Fruit fly (Drosophila melanogaster) whole organism, embryonic: ENCODE measurements around the gene Drgx.

Experiments
- CG12155 ChIP-seq: fragments of 200-800 bp; sonication (Bioruptor generic); optimal IDR thresholded peaks from 3 replicates; lab custom pipeline; 2016; ENCODE audit warnings: missing biosample characterization, missing genetic modification characterization
- CG12219 ChIP-seq: fragments of 200-800 bp; sonication (Bioruptor generic); optimal IDR thresholded peaks from 3 replicates; lab custom pipeline; 2018; ENCODE audit warnings: missing biosample characterization, mild to moderate bottlenecking, missing genetic modification characterization
- CG12744 ChIP-seq: fragments of 200-800 bp; sonication (Bioruptor generic); optimal IDR thresholded peaks from 2 replicates; lab custom pipeline; 2016; ENCODE audit warnings: missing biosample characterization, missing genetic modification characterization
- CG13775 ChIP-seq: fragments of 200-800 bp; sonication (Bioruptor generic); optimal IDR thresholded peaks from 3 replicates; lab custom pipeline; 2017; ENCODE audit warnings: missing biosample characterization, mild to moderate bottlenecking, missing genetic modification characterization
- CG14050 ChIP-seq: fragments of 200-800 bp; sonication (Bioruptor generic); IDR thresholded peaks from 3 replicates; pipeline ENCODE4 v1.3.6; 2022; ENCODE audit warnings: missing biosample characterization, missing genetic modification characterization
- CG1602 ChIP-seq: fragments of 200-800 bp; sonication (Bioruptor generic); optimal IDR thresholded peaks from 3 replicates; lab custom pipeline; 2016; ENCODE audit warnings: missing biosample characterization, missing genetic modification characterization
- CG17186 ChIP-seq: fragments of 200-800 bp; sonication (Bioruptor generic); optimal IDR thresholded peaks from 3 replicates; lab custom pipeline; 2017; ENCODE audit warnings: missing biosample characterization, missing genetic modification reagents, missing genetic modification characterization
- CG17612 ChIP-seq: fragments of 200-800 bp; sonication (Bioruptor generic); IDR thresholded peaks from 2 replicates; pipeline ENCODE4 v1.3.6; 2022; ENCODE audit warnings: missing biosample characterization, missing genetic modification characterization
- CG1792 ChIP-seq: fragments of 200-800 bp; sonication (Bioruptor generic); optimal IDR thresholded peaks from 2 replicates; lab custom pipeline; 2016; ENCODE audit warnings: missing biosample characterization, missing genetic modification characterization
- CG18262 ChIP-seq: fragments of 200-800 bp; optimal IDR thresholded peaks from 3 replicates; lab custom pipeline; 2019; ENCODE audit warnings: missing biosample characterization, mild to moderate bottlenecking, missing genetic modification characterization, moderate library complexity
- CG2199 ChIP-seq: fragments of 200-800 bp; sonication (Bioruptor generic); IDR thresholded peaks from 3 replicates; pipeline ENCODE4 v1.3.6; 2022; ENCODE audit warnings: missing biosample characterization, missing genetic modification characterization
- CG2712 ChIP-seq: fragments of 200-800 bp; optimal IDR thresholded peaks from 3 replicates; lab custom pipeline; 2019; ENCODE audit warnings: missing biosample characterization, mild to moderate bottlenecking, missing genetic modification characterization, moderate library complexity
- CG31388 ChIP-seq: fragments of 200-800 bp; sonication (Bioruptor generic); optimal IDR thresholded peaks from 2 replicates; lab custom pipeline; 2016; ENCODE audit warnings: missing biosample characterization, missing genetic modification characterization
- CG42726 ChIP-seq: fragments of 200-800 bp; sonication (Bioruptor generic); IDR thresholded peaks from 2 replicates; pipeline ENCODE4 v1.3.6; 2022; ENCODE audit warnings: missing biosample characterization, missing genetic modification characterization; ENCODE audit not compliant: partially characterized antibody
- CG5953 ChIP-seq: fragments of 200-800 bp; sonication (Bioruptor generic); IDR thresholded peaks from 2 replicates; pipeline ENCODE4 v1.3.6; 2022; ENCODE audit warnings: missing biosample characterization, missing genetic modification characterization
- CG8944 ChIP-seq: fragments of 200-800 bp; sonication (Bioruptor generic); optimal IDR thresholded peaks from 3 replicates; lab custom pipeline; 2016; ENCODE audit warnings: missing biosample characterization, missing genetic modification characterization
- CTCF ChIP-seq: fragments of 200-800 bp; sonication (Bioruptor generic); optimal IDR thresholded peaks from 2 replicates; lab custom pipeline; 2017; ENCODE audit warnings: missing biosample characterization, mild to moderate bottlenecking, missing genetic modification characterization, moderate library complexity
- CoRest ChIP-seq: fragments of 200-800 bp; sonication (Bioruptor generic); optimal IDR thresholded peaks from 3 replicates; lab custom pipeline; 2018; ENCODE audit warnings: missing biosample characterization, mild to moderate bottlenecking, missing genetic modification characterization, moderate library complexity
- D19A ChIP-seq: fragments of 200-800 bp; optimal IDR thresholded peaks from 3 replicates; lab custom pipeline; 2019; ENCODE audit warnings: missing biosample characterization, mild to moderate bottlenecking, missing genetic modification characterization, moderate library complexity
- Dek ChIP-seq: fragments of 200-800 bp; sonication (Bioruptor generic); optimal IDR thresholded peaks from 3 replicates; lab custom pipeline; 2019; ENCODE audit warnings: missing biosample characterization, mild to moderate bottlenecking, missing genetic modification characterization, moderate library complexity
- Dip3 ChIP-seq: fragments of 200-800 bp; sonication (Bioruptor generic); optimal IDR thresholded peaks from 3 replicates; lab custom pipeline; 2016; ENCODE audit warnings: missing biosample characterization, missing genetic modification characterization
- Elba2 ChIP-seq: fragments of 200-800 bp; sonication (Bioruptor generic); optimal IDR thresholded peaks from 3 replicates; lab custom pipeline; 2016; ENCODE audit warnings: missing biosample characterization, missing genetic modification characterization
- Hand ChIP-seq: fragments of 200-800 bp; sonication (Bioruptor generic); optimal IDR thresholded peaks from 2 replicates; lab custom pipeline; 2017; ENCODE audit warnings: mild to moderate bottlenecking, missing biosample characterization, missing genetic modification reagents, missing genetic modification characterization
- Hsf ChIP-seq: fragments of 200-800 bp; sonication (Bioruptor generic); optimal IDR thresholded peaks from 3 replicates; lab custom pipeline; 2016; ENCODE audit warnings: missing biosample characterization, missing genetic modification characterization
- Kr ChIP-seq: fragments of 200-800 bp; sonication (Bioruptor generic); optimal IDR thresholded peaks from 2 replicates; lab custom pipeline; 2017; ENCODE audit warnings: missing biosample characterization, mild to moderate bottlenecking, missing genetic modification characterization
- Lpt ChIP-seq: fragments of >200 bp; optimal IDR thresholded peaks from 2 replicates; lab custom pipeline; 2018; ENCODE audit warnings: missing biosample characterization, missing genetic modification characterization
- MTF-1 ChIP-seq: fragments of 200-800 bp; sonication (Bioruptor generic); optimal IDR thresholded peaks from 2 replicates; lab custom pipeline; 2018; ENCODE audit warnings: missing biosample characterization, mild to moderate bottlenecking, missing genetic modification characterization, borderline replicate concordance
- Meics ChIP-seq: fragments of 200-800 bp; sonication (Bioruptor generic); optimal IDR thresholded peaks from 2 replicates; lab custom pipeline; 2017; ENCODE audit warnings: missing biosample characterization, mild to moderate bottlenecking, missing genetic modification characterization
- NC2α ChIP-seq: fragments of 200-800 bp; sonication (Bioruptor generic); optimal IDR thresholded peaks from 2 replicates; lab custom pipeline; 2016; ENCODE audit warnings: missing biosample characterization, missing genetic modification characterization
- Neu2 ChIP-seq: fragments of 200-800 bp; sonication (Bioruptor generic); optimal IDR thresholded peaks from 3 replicates; lab custom pipeline; 2016; ENCODE audit warnings: missing biosample characterization, missing genetic modification characterization, borderline replicate concordance
- Nf-YA ChIP-seq: fragments of 200-800 bp; sonication (Bioruptor generic); IDR thresholded peaks from 2 replicates; pipeline ENCODE4 v1.3.6; 2022; ENCODE audit warnings: missing biosample characterization, missing genetic modification characterization
- Nf-YB ChIP-seq: fragments of 200-800 bp; sonication (Bioruptor generic); optimal IDR thresholded peaks from 3 replicates; lab custom pipeline; 2019; ENCODE audit warnings: missing biosample characterization, mild to moderate bottlenecking, missing genetic modification characterization, moderate library complexity
- Pdp1 ChIP-seq, 2 experiments: fragments of 200-800 bp; sonication (Bioruptor generic); optimal IDR thresholded peaks; 3 replicates each; lab custom pipeline; 2016; ENCODE audit warnings: missing biosample characterization in 2 of 2, missing genetic modification characterization in 2 of 2, mild to moderate bottlenecking in 1 of 2, moderate library complexity in 1 of 2
- Sin3A ChIP-seq: fragments of >200 bp; optimal IDR thresholded peaks from 2 replicates; lab custom pipeline; 2018
- Spps ChIP-seq: fragments of 200-800 bp; sonication (Bioruptor generic); optimal IDR thresholded peaks from 2 replicates; lab custom pipeline; 2018; ENCODE audit warnings: missing biosample characterization, mild to moderate bottlenecking, missing genetic modification characterization
- ac ChIP-seq: fragments of 200-800 bp; sonication (Bioruptor generic); optimal IDR thresholded peaks from 3 replicates; lab custom pipeline; 2017; ENCODE audit warnings: missing biosample characterization, mild to moderate bottlenecking, missing genetic modification characterization
- chinmo ChIP-seq: fragments of 200-800 bp; sonication (Bioruptor generic); IDR thresholded peaks from 4 replicates; pipeline ENCODE4 v1.3.6; 2022; ENCODE audit warnings: missing biosample characterization, missing genetic modification characterization; ENCODE audit not compliant: partially characterized antibody
- chm ChIP-seq: fragments of 200-800 bp; sonication (Bioruptor generic); IDR thresholded peaks from 2 replicates; pipeline ENCODE4 v1.3.6; 2022; ENCODE audit warnings: missing biosample characterization, missing genetic modification characterization
- da ChIP-seq: fragments of 200-800 bp; sonication (Bioruptor generic); optimal IDR thresholded peaks from 2 replicates; lab custom pipeline; 2016; ENCODE audit warnings: missing biosample characterization, missing genetic modification characterization
- dati ChIP-seq: fragments of 200-800 bp; sonication (Bioruptor generic); IDR thresholded peaks from 2 replicates; pipeline ENCODE4 v1.3.6; 2022; ENCODE audit warnings: missing biosample characterization, missing genetic modification characterization
- kah ChIP-seq: fragments of 200-800 bp; sonication (Bioruptor generic); optimal IDR thresholded peaks from 2 replicates; lab custom pipeline; 2018; ENCODE audit warnings: missing biosample characterization, mild to moderate bottlenecking, missing genetic modification characterization
- lbe ChIP-seq: fragments of 200-800 bp; sonication (Bioruptor generic); optimal IDR thresholded peaks from 2 replicates; lab custom pipeline; 2016; ENCODE audit warnings: missing biosample characterization, mild to moderate bottlenecking, missing genetic modification characterization
- lilli ChIP-seq: fragments of 200-800 bp; sonication (Bioruptor generic); optimal IDR thresholded peaks from 3 replicates; lab custom pipeline; 2016; ENCODE audit warnings: missing biosample characterization, missing genetic modification characterization
- pfk ChIP-seq: fragments of 200-800 bp; sonication (Bioruptor generic); optimal IDR thresholded peaks from 2 replicates; lab custom pipeline; 2018; ENCODE audit warnings: missing biosample characterization, mild to moderate bottlenecking, missing genetic modification characterization, moderate library complexity
- prd ChIP-seq, 3 experiments: fragments of >200 bp in 2 of 3; fragments of 200-800 bp in 1 of 3; sonication (Bioruptor generic) in 1 of 3; optimal IDR thresholded peaks in 2 of 3; IDR thresholded peaks in 1 of 3; 2 replicates in 2 of 3; 3 replicates in 1 of 3; pipeline versions ENCODE4 v1.3.6 to Lab custom; 2017 to 2022; ENCODE audit warnings: missing biosample characterization in 1 of 3, missing genetic modification characterization in 1 of 3
- pum ChIP-seq: fragments of 200-800 bp; sonication (Bioruptor generic); optimal IDR thresholded peaks from 2 replicates; lab custom pipeline; 2016; ENCODE audit warnings: missing biosample characterization, missing genetic modification characterization
- row ChIP-seq: fragments of 200-800 bp; sonication (Bioruptor generic); IDR thresholded peaks from 3 replicates; pipeline ENCODE4 v1.3.6; 2022; ENCODE audit warnings: missing biosample characterization, missing genetic modification characterization
- sd ChIP-seq: fragments of 200-800 bp; sonication (Bioruptor generic); optimal IDR thresholded peaks from 3 replicates; lab custom pipeline; 2018; ENCODE audit warnings: missing biosample characterization, mild to moderate bottlenecking, missing genetic modification characterization, moderate library complexity
- shn ChIP-seq: fragments of 200-800 bp; sonication (Bioruptor generic); optimal IDR thresholded peaks from 3 replicates; lab custom pipeline; 2016; ENCODE audit warnings: missing biosample characterization, missing genetic modification characterization
- sisA ChIP-seq: fragments of 200-800 bp; sonication (Bioruptor generic); IDR thresholded peaks from 2 replicates; pipeline ENCODE4 v1.3.6; 2022; ENCODE audit warnings: missing biosample characterization, missing genetic modification characterization
- z ChIP-seq: fragments of 200-800 bp; sonication (Bioruptor generic); IDR thresholded peaks from 3 replicates; pipeline ENCODE4 v1.3.6; 2022; ENCODE audit warnings: missing biosample characterization, missing genetic modification characterization
- zen ChIP-seq: fragments of 200-800 bp; sonication (Bioruptor generic); optimal IDR thresholded peaks from 3 replicates; lab custom pipeline; 2018; ENCODE audit warnings: missing biosample characterization, mild to moderate bottlenecking, missing genetic modification characterization, moderate library complexity

Gene Drgx

DNA sequence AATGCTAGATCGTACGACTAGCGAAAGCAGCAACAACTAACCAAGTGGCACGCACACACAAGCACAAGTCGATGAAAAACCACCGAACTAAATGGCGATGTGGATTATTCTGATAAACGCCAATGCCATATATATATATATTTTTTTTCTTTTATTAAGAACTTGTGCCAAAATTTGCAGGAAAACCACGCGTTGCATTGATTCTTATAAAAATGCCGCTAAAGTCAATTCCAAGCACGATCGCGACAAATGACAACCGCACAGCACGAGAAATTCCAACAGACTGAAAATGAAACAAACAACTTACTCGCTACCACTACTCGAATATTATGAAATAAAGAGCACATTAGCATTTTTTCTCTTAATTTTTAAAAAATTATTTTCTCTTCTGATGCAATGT lies 5.9 kb upstream of the Drgx start, which contains the start of gene for (continued):
- TF ChIP-seq CG31388 (GFP tag; lab: Kevin White, UChicago) (no peak), pum (no peak), lilli (GFP tag; lab: Kevin White, UChicago) (no peak), shn (GFP tag; lab: Kevin White, UChicago) (no peak), Neu2 (GFP tag; lab: Kevin White, UChicago) (no peak), Hsf (no peak), Elba2 (GFP tag; lab: Kevin White, UChicago) (no peak), z (GFP tag; lab: Robert Waterston, UW) (no peak), CG2712 (tag; lab: Kevin White, UChicago) (no peak), da (GFP tag; lab: Kevin White, UChicago) (no peak), pfk (peak; percentile 76), CG5953 (GFP tag; lab: Robert Waterston, UW) (no peak), CTCF (GFP tag; lab: Kevin White, UChicago) (no peak), Dip3 (GFP tag; lab: Kevin White, UChicago) (no peak), Kr (no peak), CG18262 (tag; lab: Kevin White, UChicago) (no peak), sisA (no peak), CG17186 (GFP tag; lab: Kevin White, UChicago) (no peak), CG17612 (GFP tag; lab: Robert Waterston, UW) (no peak), CG42726 (GFP tag; lab: Robert Waterston, UW) (peak; percentile 38; the same call in 1 of the 2 replicates), Nf-YA (no peak), MTF-1 (no peak), prd (optimal IDR thresholded peaks at IDR 0.05; lab: Kevin White, UChicago) (no peak), prd (GFP tag; IDR thresholded peaks at IDR 0.05; lab: Robert Waterston, UW) (no peak), Sin3A (lab: Kevin White, UChicago) (no peak), Dek (tag; lab: Kevin White, UChicago) (no peak), sd (tag; lab: Kevin White, UChicago) (peak; percentile 47), CoRest (no peak), CG12744 (GFP tag; lab: Kevin White, UChicago) (no peak), CG13775 (GFP tag; lab: Kevin White, UChicago) (no peak), row (GFP tag; lab: Robert Waterston, UW) (peak; percentile 6; the same call in 1 of the 3 replicates), zen (no peak), ac (GFP tag; lab: Kevin White, UChicago) (no peak), chinmo (GFP tag; lab: Robert Waterston, UW) (0 out of 4 replicates have a peak, but pooled peaks have one; percentile 34), NC2α (GFP tag; lab: Kevin White, UChicago) (no peak), D19A (tag; lab: Kevin White, UChicago) (no peak), Pdp1 (GFP tag; optimal IDR thresholded peaks at IDR 0.05; lab: Kevin White, UChicago) (no peak), CG12155 (GFP tag; lab: Kevin White, UChicago) (peak; percentile 93), CG8944 (no peak), Spps (tag; lab: Kevin White, UChicago) (no peak), dati (GFP tag; lab: Robert Waterston, UW) (no peak), CG1792 (GFP tag; lab: Kevin White, UChicago) (no peak), Hand (GFP tag; lab: Kevin White, UChicago) (no peak), CG2199 (GFP tag; lab: Robert Waterston, UW) (0 out of 3 replicates have a peak, but pooled peaks have one; percentile 31), Nf-YB (GFP tag; lab: Kevin White, UChicago) (no peak), lbe (GFP tag; lab: Kevin White, UChicago) (no peak), CG1602 (no peak), CG14050 (no peak), Meics (no peak), Lpt (no peak), kah (GFP tag; lab: Kevin White, UChicago) (peak; percentile 56), CG12219 (GFP tag; lab: Kevin White, UChicago) (no peak), chm (GFP tag; lab: Robert Waterston, UW) (peak; percentile 75)
